Worm (Caenorhabditis elegans) whole organism, L4 larva: ENCODE measurements around the gene VM106R.1.

Experiments
- D1046.2 ChIP-seq: fragments of 200-800 bp; sonication (Bioruptor generic); IDR thresholded peaks from 2 replicates; pipeline ENCODE4 v1.3.6; 2022; ENCODE audit warnings: missing genetic modification characterization, missing compliant biosample characterization
- F10B5.3 ChIP-seq: sonication (generic microtip); optimal IDR thresholded peaks from 2 replicates; lab custom pipeline; 2016; ENCODE audit warnings: mild to moderate bottlenecking, missing genetic modification characterization, missing compliant biosample characterization
- R02D3.7 ChIP-seq: fragments of 150-350 bp; sonication (generic microtip); optimal IDR thresholded peaks from 3 replicates; lab custom pipeline; 2014; ENCODE audit warnings: missing biosample characterization, missing genetic modification characterization
- T20F7.1 ChIP-seq: fragments of 200-800 bp; sonication (Bioruptor generic); optimal IDR thresholded peaks from 2 replicates; lab custom pipeline; 2018; ENCODE audit warnings: mild to moderate bottlenecking, missing genetic modification characterization, missing compliant biosample characterization
- ZK337.2 ChIP-seq: fragments of 200-800 bp; sonication (Bioruptor generic); IDR thresholded peaks from 2 replicates; pipeline ENCODE4 v1.3.6; 2022; ENCODE audit warnings: missing genetic modification reagents, missing genetic modification characterization, missing compliant biosample characterization
- aha-1 ChIP-seq: fragments of 150-350 bp; peaks from one replicate; lab custom pipeline; 2014; ENCODE audit warnings: missing biosample characterization, missing genetic modification characterization
- ama-1 ChIP-seq: fragments of 150-350 bp; optimal IDR thresholded peaks from 2 replicates; lab custom pipeline; 2014; ENCODE audit warnings: inconsistent platforms, mixed read lengths
- attf-4 ChIP-seq: sonication (generic microtip); optimal IDR thresholded peaks from 3 replicates; lab custom pipeline; 2017; ENCODE audit warnings: missing biosample characterization, missing genetic modification characterization
- ceh-20 ChIP-seq: fragments of 200-800 bp; sonication (Bioruptor generic); IDR thresholded peaks from 2 replicates; pipeline ENCODE4 v1.3.6; 2022; ENCODE audit warnings: missing genetic modification reagents, missing genetic modification characterization, missing compliant biosample characterization
- ceh-28 ChIP-seq: fragments of 150-350 bp; optimal IDR thresholded peaks from 2 replicates; lab custom pipeline; 2014; ENCODE audit warnings: missing biosample characterization, missing genetic modification reagents, missing genetic modification characterization
- ceh-32 ChIP-seq: sonication (generic microtip); optimal IDR thresholded peaks from 2 replicates; lab custom pipeline; 2016; ENCODE audit warnings: mild to moderate bottlenecking, missing genetic modification characterization, missing compliant biosample characterization; ENCODE audit not compliant: poor library complexity
- ceh-82 ChIP-seq: sonication (generic microtip); optimal IDR thresholded peaks from 2 replicates; lab custom pipeline; 2017; ENCODE audit warnings: missing biosample characterization, missing genetic modification characterization
- daf-16 ChIP-seq, 3 experiments: sonication (generic microtip); optimal IDR thresholded peaks; 2 replicates each; lab custom pipeline; 2016 to 2017; ENCODE audit warnings: missing genetic modification characterization in 3 of 3, missing genetic modification reagents in 3 of 3, mild to moderate bottlenecking in 2 of 3, missing compliant biosample characterization in 2 of 3, missing biosample characterization in 1 of 3, moderate library complexity in 1 of 3
- dmd-6 ChIP-seq: fragments of 200-800 bp; sonication (Bioruptor generic); IDR thresholded peaks from 2 replicates; pipeline ENCODE4 v1.3.6; 2022; ENCODE audit warnings: missing genetic modification reagents, missing genetic modification characterization, missing compliant biosample characterization
- dmd-8 ChIP-seq: fragments of 200-800 bp; sonication (Bioruptor generic); IDR thresholded peaks from 2 replicates; pipeline ENCODE4 v1.3.6; 2022; ENCODE audit warnings: missing genetic modification characterization, missing compliant biosample characterization
- dpl-1 ChIP-seq: fragments of 150-350 bp; optimal IDR thresholded peaks from 2 replicates; lab custom pipeline; 2014; ENCODE audit warnings: missing biosample characterization, missing genetic modification reagents, missing genetic modification characterization
- duxl-1 ChIP-seq: sonication (generic microtip); optimal IDR thresholded peaks from 2 replicates; lab custom pipeline; 2016; ENCODE audit warnings: mild to moderate bottlenecking, missing genetic modification characterization, moderate library complexity, missing compliant biosample characterization; ENCODE audit not compliant: poor library complexity
- dve-1 ChIP-seq: sonication (generic microtip); optimal IDR thresholded peaks from 2 replicates; lab custom pipeline; 2017; ENCODE audit warnings: antibody characterized with exemption, mild to moderate bottlenecking, missing genetic modification characterization, missing compliant biosample characterization; ENCODE audit not compliant: insufficient read depth
- egl-43 ChIP-seq: fragments of 200-800 bp; sonication (Bioruptor generic); IDR thresholded peaks from 2 replicates; pipeline ENCODE4 v1.3.6; 2022; ENCODE audit warnings: missing genetic modification reagents, missing genetic modification characterization, missing compliant biosample characterization
- fkh-10 ChIP-seq: fragments of 150-350 bp; optimal IDR thresholded peaks from 2 replicates; lab custom pipeline; 2014; ENCODE audit warnings: missing biosample characterization, missing genetic modification reagents, missing genetic modification characterization
- hlh-30 ChIP-seq: sonication (generic microtip); optimal IDR thresholded peaks from 2 replicates; lab custom pipeline; 2017; ENCODE audit warnings: antibody characterized with exemption, mild to moderate bottlenecking, missing genetic modification characterization, missing compliant biosample characterization; ENCODE audit not compliant: insufficient read depth
- jun-1 ChIP-seq: fragments of 150-350 bp; optimal IDR thresholded peaks from 2 replicates; lab custom pipeline; 2014; ENCODE audit warnings: missing biosample characterization, missing genetic modification reagents, missing genetic modification characterization
- lim-7 ChIP-seq: fragments of 200-800 bp; sonication (Bioruptor generic); IDR thresholded peaks from 2 replicates; pipeline ENCODE4 v1.3.6; 2022; ENCODE audit warnings: missing genetic modification characterization, missing compliant biosample characterization
- lin-15B ChIP-seq: fragments of 150-350 bp; sonication (generic microtip); optimal IDR thresholded peaks from 3 replicates; lab custom pipeline; 2014; ENCODE audit warnings: missing biosample characterization, missing genetic modification characterization
- lin-29 ChIP-seq: fragments of 200-800 bp; sonication (Bioruptor generic); IDR thresholded peaks from 2 replicates; pipeline ENCODE4 v1.3.6; 2022; ENCODE audit warnings: missing genetic modification reagents, missing genetic modification characterization, missing compliant biosample characterization
- lin-38 ChIP-seq: fragments of 200-800 bp; sonication (Bioruptor generic); IDR thresholded peaks from 2 replicates; pipeline ENCODE4 v1.3.6; 2022; ENCODE audit warnings: missing genetic modification reagents, missing genetic modification characterization, missing compliant biosample characterization
- lir-3 ChIP-seq: sonication (generic microtip); optimal IDR thresholded peaks from 2 replicates; lab custom pipeline; 2016; ENCODE audit warnings: mild to moderate bottlenecking, missing genetic modification characterization, missing compliant biosample characterization
- lsy-2 ChIP-seq, 2 experiments: fragments of 150-350 bp in 1 of 2; sonication (generic microtip) in 1 of 2; optimal IDR thresholded peaks; 2 replicates each; lab custom pipeline; 2014 to 2017; ENCODE audit warnings: missing biosample characterization in 2 of 2, missing genetic modification characterization in 2 of 2
- madf-9 ChIP-seq: fragments of 200-800 bp; sonication (Bioruptor generic); conservative IDR thresholded peaks from 2 replicates; pipeline ENCODE4 v1.3.6; 2022; ENCODE audit warnings: missing genetic modification reagents, missing genetic modification characterization, missing compliant biosample characterization
- mep-1 ChIP-seq: fragments of 150-350 bp; sonication (generic microtip); optimal IDR thresholded peaks from 3 replicates; lab custom pipeline; 2014; ENCODE audit warnings: missing biosample characterization, missing genetic modification characterization
- mxl-3 ChIP-seq: fragments of 200-800 bp; sonication (Bioruptor generic); optimal IDR thresholded peaks from 2 replicates; lab custom pipeline; 2018; ENCODE audit warnings: mild to moderate bottlenecking, missing genetic modification characterization, missing compliant biosample characterization
- nhr-11 ChIP-seq: fragments of 150-350 bp; optimal IDR thresholded peaks from 2 replicates; lab custom pipeline; 2014; ENCODE audit warnings: missing biosample characterization, missing genetic modification characterization
- nhr-237 ChIP-seq: sonication (generic microtip); optimal IDR thresholded peaks from 2 replicates; lab custom pipeline; 2017; ENCODE audit warnings: missing biosample characterization, missing genetic modification characterization
- nhr-28 ChIP-seq: fragments of 150-350 bp; optimal IDR thresholded peaks from 2 replicates; lab custom pipeline; 2014; ENCODE audit warnings: missing biosample characterization, missing genetic modification characterization
- nhr-48 ChIP-seq: sonication (generic microtip); optimal IDR thresholded peaks from 2 replicates; lab custom pipeline; 2016; ENCODE audit warnings: mild to moderate bottlenecking, missing genetic modification characterization, missing compliant biosample characterization
- nhr-6 ChIP-seq: fragments of 150-350 bp; optimal IDR thresholded peaks from 2 replicates; lab custom pipeline; 2014; ENCODE audit warnings: missing biosample characterization, missing genetic modification characterization
- pha-4 ChIP-seq, 2 experiments: fragments of 150-350 bp in 1 of 2; fragments of 200-800 bp in 1 of 2; sonication (Bioruptor generic) in 1 of 2; IDR thresholded peaks in 1 of 2; optimal IDR thresholded peaks in 1 of 2; 2 replicates each; pipeline versions ENCODE4 v1.3.6 to Lab custom; 2014 to 2022; ENCODE audit warnings: missing genetic modification characterization in 2 of 2, missing genetic modification reagents in 2 of 2, missing biosample characterization in 1 of 2, missing compliant biosample characterization in 1 of 2
- rbr-2 ChIP-seq: sonication (generic microtip); optimal IDR thresholded peaks from 2 replicates; lab custom pipeline; 2016; ENCODE audit warnings: missing genotype, missing genetic modification characterization, missing compliant biosample characterization
- saeg-2 ChIP-seq: fragments of 200-800 bp; sonication (Bioruptor generic); IDR thresholded peaks from 2 replicates; pipeline ENCODE4 v1.3.6; 2022; ENCODE audit warnings: missing genetic modification reagents, missing genetic modification characterization, missing compliant biosample characterization
- set-16 ChIP-seq: fragments of 200-800 bp; sonication (Bioruptor generic); IDR thresholded peaks from 2 replicates; pipeline ENCODE4 v1.3.6; 2022; ENCODE audit warnings: missing genetic modification reagents, missing genetic modification characterization, missing compliant biosample characterization
- unc-130 ChIP-seq: sonication (generic microtip); optimal IDR thresholded peaks from 2 replicates; lab custom pipeline; 2016; ENCODE audit warnings: missing genetic modification reagents, missing genetic modification characterization, missing compliant biosample characterization
- unc-39 ChIP-seq: sonication (generic microtip); optimal IDR thresholded peaks from 2 replicates; lab custom pipeline; 2017; ENCODE audit warnings: missing biosample characterization, missing genetic modification characterization
- unc-62 ChIP-seq, 3 experiments: fragments of 150-350 bp in 1 of 3; sonication (generic microtip); optimal IDR thresholded peaks in 2 of 3; peaks in 1 of 3; 1 replicate in 1 of 3; 2 replicates in 2 of 3; lab custom pipeline; 2014 to 2017; ENCODE audit warnings: missing biosample characterization in 3 of 3, missing genetic modification characterization in 3 of 3, missing genetic modification reagents in 3 of 3, missing genotype in 1 of 3
- zip-11 ChIP-seq: fragments of 200-800 bp; sonication (Bioruptor generic); IDR thresholded peaks from 2 replicates; pipeline ENCODE4 v1.3.6; 2022; ENCODE audit warnings: missing genetic modification characterization, missing compliant biosample characterization

VM106R.1 gene

ce11 chrII:10859359-10859758 is 30.4 kb upstream of the VM106R.1 start:
- TF ChIP-seq ceh-20 (no peak), zip-11 (GFP tag; lab: Robert Waterston, UW) (no peak), dmd-6 (peak; percentile 61), dpl-1 (GFP tag; lab: Kevin White, UChicago) (no peak), set-16 (GFP tag; lab: Robert Waterston, UW) (no peak), lim-7 (no peak), nhr-28 (tag; lab: Kevin White, UChicago) (peak; percentile 58)

ce11 chrII:10857077-10857476 is 28.1 kb upstream of the VM106R.1 start, which contains the start of gene M106.7:
TSS of gene M106.7 (minus strand) at chrII:10857177.
- TF ChIP-seq dve-1 (tag; lab: Kevin White, UChicago) (peak; percentile 10), unc-130 (GFP tag; lab: Kevin White, UChicago) (no peak), egl-43 (no peak), nhr-6 (no peak), nhr-237 (no peak), daf-16 (GFP tag; optimal IDR thresholded peaks at IDR 0.05; lab: Kevin White, UChicago) (no peak), daf-16 (tag; optimal IDR thresholded peaks at IDR 0.05; lab: Kevin White, UChicago) (peak; percentile 1)

ce11 chrII:10852880-10853279 is 23.9 kb upstream of the VM106R.1 start:
- TF ChIP-seq fkh-10 (GFP tag; lab: Kevin White, UChicago) (no peak), lsy-2 (tag; optimal IDR thresholded peaks at IDR 0.05; lab: Kevin White, UChicago) (peak in 1 of 2 experiments; percentile 5)

ce11 chrII:10851110-10851509 is 22.1 kb upstream of the VM106R.1 start:
- TF ChIP-seq lin-29 (no peak), aha-1 (tag; lab: Kevin White, UChicago) (no peak), saeg-2 (GFP tag; lab: Robert Waterston, UW) (peak; percentile 59; the same call in 1 of the 2 replicates), mep-1 (tag; lab: Kevin White, UChicago) (peak; percentile 80), ZK337.2 (GFP tag; lab: Robert Waterston, UW) (no peak), attf-4 (no peak), ama-1 (no peak), dmd-8 (GFP tag; lab: Robert Waterston, UW) (no peak), lin-38 (GFP tag; lab: Robert Waterston, UW) (peak; percentile 55), unc-62 (GFP tag; optimal IDR thresholded peaks at IDR 0.05 in 1 of 2; lab: Kevin White, UChicago) (peak; percentile 79 to 100), unc-62 (tag; optimal IDR thresholded peaks at IDR 0.05; lab: Kevin White, UChicago) (no peak), ceh-82 (tag; lab: Kevin White, UChicago) (no peak), lir-3 (no peak), ceh-32 (tag; lab: Kevin White, UChicago) (no peak), T20F7.1 (peak; percentile 83), dmd-6 (peak; percentile 97), pha-4 (GFP tag; IDR thresholded peaks at IDR 0.05; lab: Robert Waterston, UW) (peak; percentile 65), pha-4 (tag; optimal IDR thresholded peaks at IDR 0.05; lab: Kevin White, UChicago) (peak; percentile 29), madf-9 (GFP tag; lab: Robert Waterston, UW) (peak; percentile 42; the same call in 1 of the 2 replicates), mxl-3 (GFP tag; lab: Kevin White, UChicago) (peak; percentile 91), unc-39 (no peak), jun-1 (tag; lab: Kevin White, UChicago) (no peak), lim-7 (no peak), lin-15B (no peak), rbr-2 (peak; percentile 55), egl-43 (no peak; the same call in 1 of the 2 replicates), ceh-28 (tag; lab: Kevin White, UChicago) (no peak), hlh-30 (tag; lab: Kevin White, UChicago) (peak; percentile 94), nhr-48 (tag; lab: Kevin White, UChicago) (peak; percentile 90), set-16 (GFP tag; lab: Robert Waterston, UW) (peak; percentile 62), nhr-11 (tag; lab: Kevin White, UChicago) (no peak), duxl-1 (tag; lab: Kevin White, UChicago) (no peak), nhr-237 (no peak), F10B5.3 (no peak), R02D3.7 (tag; lab: Kevin White, UChicago) (no peak), D1046.2 (0 out of 2 replicates have a peak, but pooled peaks have one; percentile 43)
